Worm (Caenorhabditis elegans) whole organism, L4/young adult: ENCODE data around the gene T16H12.2.

Experiments
- dao-5 ChIP-seq: sonication (generic microtip); optimal IDR thresholded peaks from 2 replicates; lab custom pipeline; 2016; ENCODE audit warnings: missing genotype, missing genetic modification characterization, moderate library complexity, missing compliant biosample characterization
- him-1 ChIP-seq: sonication (generic microtip); optimal IDR thresholded peaks from 2 replicates; lab custom pipeline; 2016; ENCODE audit warnings: missing genotype, missing genetic modification reagents, missing genetic modification characterization, missing compliant biosample characterization

ce11 chrIII:10088508-10088981 is 2.5 kb downstream of the T16H12.2 start, which contains the start of gene hal-2:
- TF ChIP-seq dao-5 (tag; lab: Kevin White, UChicago) (no peak), him-1 (tag; lab: Kevin White, UChicago) (no peak)
